Worm (Caenorhabditis elegans): ENCODE results near the gene flp-12.

The flp-12 gene

DNA sequence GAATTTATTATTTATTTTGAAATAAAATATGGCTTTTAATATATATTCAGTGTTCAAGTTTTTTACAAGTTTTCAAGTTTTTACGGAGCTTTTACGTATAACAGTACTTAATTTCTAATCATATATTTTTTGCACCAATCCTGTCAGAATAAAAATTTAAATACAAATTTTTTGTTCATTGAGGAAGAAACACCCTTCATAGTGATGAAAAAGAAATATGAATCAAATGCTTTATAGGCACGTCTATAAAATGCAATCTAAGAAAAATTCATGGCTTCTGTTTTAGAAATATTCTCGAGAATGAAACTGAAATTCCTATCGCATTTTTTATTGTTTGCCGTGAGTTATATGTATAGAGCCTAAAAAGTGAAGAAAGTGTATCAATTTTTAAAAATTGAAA lies 5.5 kb downstream of the flp-12 start, which contains the start of gene C05E11.2:
TSS of gene C05E11.2 (plus strand) at position 301 of the 400 bp plus-strand sequence.
- TF ChIP-seq mls-2 (tag; optimal IDR thresholded peaks at IDR 0.05) (no peak), mab-5 (tag; optimal IDR thresholded peaks at IDR 0.05) (no peak), zip-8 (tag; optimal IDR thresholded peaks at IDR 0.05) (no peak), snpc-4 (tag; optimal IDR thresholded peaks at IDR 0.05) (no peak), lin-32 (GFP tag; optimal IDR thresholded peaks at IDR 0.05) (no peak), ceh-83 (GFP tag; optimal IDR thresholded peaks at IDR 0.05) (no peak), flh-1 (GFP tag; optimal IDR thresholded peaks at IDR 0.05) (no peak), drap-1 (GFP tag; optimal IDR thresholded peaks at IDR 0.05) (no peak), unc-39 (tag; optimal IDR thresholded peaks at IDR 0.05) (no peak), sptf-1 (tag; optimal IDR thresholded peaks at IDR 0.05) (no peak), ceh-39 (tag; optimal IDR thresholded peaks at IDR 0.05) (no peak), lsy-2 (tag; optimal IDR thresholded peaks at IDR 0.05) (no peak), hlh-1 (tag; optimal IDR thresholded peaks at IDR 0.05) (no peak)

DNA sequence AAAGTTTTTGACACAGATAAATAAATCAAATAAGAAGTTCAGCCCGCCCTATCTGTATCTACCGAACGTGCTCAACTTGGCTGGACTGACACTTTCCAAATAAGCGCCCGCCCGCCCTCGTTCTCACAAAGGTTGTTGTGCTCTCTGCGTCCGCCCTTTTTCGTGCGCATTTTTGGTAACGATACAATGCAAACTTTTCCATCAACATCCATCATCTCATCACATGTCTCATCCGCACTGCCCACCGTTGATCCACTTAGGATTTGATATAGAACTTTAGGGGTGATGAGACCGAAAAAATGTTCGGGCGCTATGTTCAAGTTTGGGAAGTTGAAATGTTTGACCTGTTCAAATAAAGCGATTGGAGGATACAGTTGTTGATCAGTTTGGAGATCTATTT lies 6.6 kb downstream of the flp-12 start, which contains the start of gene C05E11.7:
TSS of gene C05E11.7 (minus strand) at position 101 of the 400 bp plus-strand sequence.
- TF ChIP-seq lin-13 (tag; optimal IDR thresholded peaks at IDR 0.05) (no peak), lsy-2 (tag; optimal IDR thresholded peaks at IDR 0.05) (no peak)

- TF ChIP-seq drap-1 (GFP tag; optimal IDR thresholded peaks at IDR 0.05) (no peak), ceh-43 (GFP tag; optimal IDR thresholded peaks at IDR 0.05) (no peak), lin-32 (GFP tag; optimal IDR thresholded peaks at IDR 0.05) (no peak), unc-39 (tag; optimal IDR thresholded peaks at IDR 0.05) (no peak), elt-1 (tag; optimal IDR thresholded peaks at IDR 0.05; ENCODE audit: borderline replicate concordance, insufficient read depth) (no peak), blmp-1 (tag; optimal IDR thresholded peaks at IDR 0.05) (no peak), tbx-8 (GFP tag; optimal IDR thresholded peaks at IDR 0.05) (no peak), ztf-11 (tag; optimal IDR thresholded peaks at IDR 0.05) (no peak), unc-120 (tag; optimal IDR thresholded peaks at IDR 0.05; ENCODE audit: poor library complexity, severe bottlenecking) (no peak), hlh-1 (tag; optimal IDR thresholded peaks at IDR 0.05) (no peak), nhr-2 (tag; optimal IDR thresholded peaks at IDR 0.05) (no peak)
Observed at ce11 chrX:4578581-4578980, 13.6 kb downstream of the flp-12 start.

DNA sequence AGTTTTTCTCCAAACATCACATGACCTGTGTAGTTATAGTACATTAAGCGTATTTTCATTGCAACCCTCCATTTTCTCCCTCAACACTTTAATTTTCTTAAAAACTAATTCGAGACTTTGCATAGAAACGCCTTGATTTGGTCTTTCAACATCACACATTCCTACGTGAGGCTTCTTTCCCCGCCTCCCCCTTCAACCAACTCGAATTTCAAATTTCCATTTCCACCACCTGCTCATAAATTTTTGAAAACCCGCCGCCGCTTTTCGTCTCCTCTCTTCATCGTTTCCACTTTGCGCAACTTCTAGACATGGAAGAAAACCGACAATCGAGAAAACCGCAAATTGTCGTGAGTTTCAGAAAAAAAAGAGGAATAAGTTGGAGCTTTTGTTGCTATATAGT lies 14.2 kb downstream of the flp-12 start, which contains the start of gene C05E11.3:
TSS of gene C05E11.3 (plus strand) at position 301 of the 400 bp plus-strand sequence.
- TF ChIP-seq unc-62 (GFP tag; optimal IDR thresholded peaks at IDR 0.05) (no peak), mls-2 (tag; optimal IDR thresholded peaks at IDR 0.05) (no peak), cnd-1 (tag; optimal IDR thresholded peaks at IDR 0.05) (no peak), mab-5 (tag; optimal IDR thresholded peaks at IDR 0.05) (no peak), nhr-28 (tag; optimal IDR thresholded peaks at IDR 0.05) (no peak), unc-39 (tag; optimal IDR thresholded peaks at IDR 0.05) (no peak), elt-3 (tag; optimal IDR thresholded peaks at IDR 0.05) (no peak), blmp-1 (tag; optimal IDR thresholded peaks at IDR 0.05) (no peak), lin-32 (GFP tag; optimal IDR thresholded peaks at IDR 0.05) (no peak), sem-2 (GFP tag; optimal IDR thresholded peaks at IDR 0.05) (no peak), ceh-39 (tag; optimal IDR thresholded peaks at IDR 0.05) (no peak)

- TF ChIP-seq drap-1 (GFP tag; optimal IDR thresholded peaks at IDR 0.05) (peak; percentile 17), mls-2 (tag; optimal IDR thresholded peaks at IDR 0.05) (peak; percentile 71), sem-2 (GFP tag; optimal IDR thresholded peaks at IDR 0.05) (no peak), sptf-1 (tag; optimal IDR thresholded peaks at IDR 0.05) (peak; percentile 69), ceh-83 (GFP tag; optimal IDR thresholded peaks at IDR 0.05) (no peak), bed-3 (GFP tag; optimal IDR thresholded peaks at IDR 0.05) (no peak), cnd-1 (tag; optimal IDR thresholded peaks at IDR 0.05) (peak; percentile 52), ces-1 (GFP tag; optimal IDR thresholded peaks at IDR 0.05) (peak; percentile 37)
Observed at ce11 chrX:4576272-4576671, 15.9 kb downstream of the flp-12 start.

DNA sequence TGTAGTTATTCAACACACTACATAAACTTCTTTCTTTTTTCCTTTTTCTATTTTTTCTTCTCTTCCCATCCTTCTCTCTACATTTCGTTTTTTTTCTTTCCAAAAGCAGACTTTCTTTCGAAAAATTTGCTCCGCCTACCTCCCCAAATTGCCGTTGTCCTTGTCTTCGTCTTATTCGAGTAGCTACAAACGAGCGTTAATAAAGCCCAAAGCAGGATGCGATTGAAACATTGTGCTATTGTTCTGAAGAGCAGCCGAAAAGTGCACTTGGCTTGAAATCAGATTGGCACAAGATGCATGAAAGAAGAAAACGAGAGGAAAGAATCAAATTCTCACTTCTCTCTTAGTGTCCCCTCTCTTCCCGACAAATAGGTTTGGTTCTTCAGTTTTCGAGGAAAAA lies 17.3 kb downstream of the flp-12 start:
- peak; percentile 68 for TF ChIP-seq ces-1 (GFP tag; optimal IDR thresholded peaks at IDR 0.05)
- TF ChIP-seq bed-3 (GFP tag; optimal IDR thresholded peaks at IDR 0.05), result no peak

DNA sequence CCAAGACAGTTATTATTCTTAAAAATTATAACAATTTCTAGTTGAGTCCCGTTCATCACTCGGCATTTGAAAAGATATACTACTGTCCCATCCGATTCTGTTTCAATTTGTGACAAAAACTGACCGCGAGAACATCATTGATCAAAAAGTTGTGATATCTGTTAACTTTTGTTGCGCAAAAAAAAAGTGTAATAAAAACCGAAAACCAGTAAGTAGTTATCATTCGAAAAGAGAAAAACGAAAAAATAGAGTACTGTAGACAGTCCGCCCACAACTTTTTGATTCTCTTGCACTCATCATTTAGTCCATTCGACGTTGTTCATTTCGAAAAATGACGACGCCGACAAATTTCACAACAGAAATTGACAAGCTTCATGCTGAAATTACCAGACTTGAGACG lies 21.0 kb downstream of the flp-12 start, which contains the start of gene amt-1:
TSS of gene amt-1 (plus strand) at position 301 of the 400 bp plus-strand sequence.
- TF ChIP-seq nhr-28 (tag; optimal IDR thresholded peaks at IDR 0.05) (no peak), unc-120 (tag; optimal IDR thresholded peaks at IDR 0.05; ENCODE audit: poor library complexity, severe bottlenecking) (no peak), nhr-2 (tag; optimal IDR thresholded peaks at IDR 0.05) (no peak), sptf-1 (tag; optimal IDR thresholded peaks at IDR 0.05) (no peak), ceh-83 (GFP tag; optimal IDR thresholded peaks at IDR 0.05) (no peak), mls-2 (tag; optimal IDR thresholded peaks at IDR 0.05) (no peak), ceh-43 (GFP tag; optimal IDR thresholded peaks at IDR 0.05) (no peak), mep-1 (tag; optimal IDR thresholded peaks at IDR 0.05) (no peak), lsy-2 (tag; optimal IDR thresholded peaks at IDR 0.05) (no peak), sem-2 (GFP tag; optimal IDR thresholded peaks at IDR 0.05) (no peak)
